Fruit fly (Drosophila melanogaster) whole organism, embryonic: Measurements from ENCODE around the gene ihog.

Source experiments
- Abd-B ChIP-seq: fragments of 200-800 bp; sonication (Bioruptor generic); optimal IDR thresholded peaks from 2 replicates; lab custom pipeline; 2018; ENCODE audit warnings: missing biosample characterization, mild to moderate bottlenecking, missing genetic modification characterization, moderate library complexity
- B-H2 ChIP-seq: fragments of 200-800 bp; sonication (Bioruptor generic); optimal IDR thresholded peaks from 2 replicates; lab custom pipeline; 2018; ENCODE audit warnings: missing biosample characterization, mild to moderate bottlenecking, missing genetic modification characterization
- BEAF-32 ChIP-seq: fragments of 200-800 bp; sonication (Bioruptor generic); optimal IDR thresholded peaks from 3 replicates; lab custom pipeline; 2017; ENCODE audit warnings: missing biosample characterization, missing genetic modification characterization, mild to moderate bottlenecking, moderate library complexity, missing genetic modification reagents
- Blimp-1 ChIP-seq: fragments of 200-800 bp; sonication (Bioruptor generic); optimal IDR thresholded peaks from 3 replicates; lab custom pipeline; 2018; ENCODE audit warnings: missing biosample characterization, missing genetic modification characterization, mild to moderate bottlenecking, moderate library complexity, missing genetic modification reagents
- CG10366 ChIP-seq: fragments of 200-800 bp; sonication (Bioruptor generic); IDR thresholded peaks from 2 replicates; pipeline ENCODE4 v1.3.6; 2022; ENCODE audit warnings: missing biosample characterization, missing genetic modification characterization
- CG1233 ChIP-seq: fragments of 200-800 bp; sonication (Bioruptor generic); optimal IDR thresholded peaks from 4 replicates; lab custom pipeline; 2018; ENCODE audit warnings: missing biosample characterization, mild to moderate bottlenecking, missing genetic modification characterization
- CG12769 ChIP-seq: fragments of 200-800 bp; sonication (Bioruptor generic); optimal IDR thresholded peaks from 2 replicates; lab custom pipeline; 2019; ENCODE audit warnings: missing biosample characterization, mild to moderate bottlenecking, missing genetic modification characterization, moderate library complexity
- CG13624 ChIP-seq: fragments of 200-800 bp; sonication (Bioruptor generic); optimal IDR thresholded peaks from 2 replicates; lab custom pipeline; 2016; ENCODE audit warnings: missing biosample characterization, missing genetic modification characterization
- CG14014 ChIP-seq: fragments of 200-800 bp; sonication (Bioruptor generic); IDR thresholded peaks from 2 replicates; pipeline ENCODE4 v1.3.6; 2022; ENCODE audit warnings: missing biosample characterization, missing genetic modification characterization
- CG15479 ChIP-seq: fragments of 200-800 bp; sonication (Bioruptor generic); optimal IDR thresholded peaks from 3 replicates; lab custom pipeline; 2019; ENCODE audit warnings: missing biosample characterization, mild to moderate bottlenecking, missing genetic modification characterization, moderate library complexity
- CG16863 ChIP-seq: fragments of 200-800 bp; sonication (Bioruptor generic); optimal IDR thresholded peaks from 3 replicates; lab custom pipeline; 2016; ENCODE audit warnings: missing biosample characterization, missing genetic modification characterization
- CG17328 ChIP-seq: fragments of 200-800 bp; sonication (Bioruptor generic); IDR thresholded peaks from 2 replicates; pipeline ENCODE4 v1.3.6; 2022; ENCODE audit warnings: missing biosample characterization, missing genetic modification characterization
- CG2678 ChIP-seq: fragments of 200-800 bp; sonication (Bioruptor generic); optimal IDR thresholded peaks from 3 replicates; lab custom pipeline; 2019; ENCODE audit warnings: missing biosample characterization, mild to moderate bottlenecking, missing genetic modification characterization, moderate library complexity
- CG30020 ChIP-seq: fragments of 200-800 bp; optimal IDR thresholded peaks from 2 replicates; lab custom pipeline; 2019; ENCODE audit warnings: missing biosample characterization, mild to moderate bottlenecking, missing genetic modification characterization, moderate library complexity
- CG3163 ChIP-seq: fragments of 200-800 bp; sonication (Bioruptor generic); optimal IDR thresholded peaks from 3 replicates; lab custom pipeline; 2016; ENCODE audit warnings: missing biosample characterization, missing genetic modification characterization
- CG3995 ChIP-seq: fragments of 200-800 bp; sonication (Bioruptor generic); optimal IDR thresholded peaks from 3 replicates; lab custom pipeline; 2016; ENCODE audit warnings: missing biosample characterization, missing genetic modification characterization
- CG7745 ChIP-seq: fragments of 200-800 bp; sonication (Bioruptor generic); optimal IDR thresholded peaks from 2 replicates; lab custom pipeline; 2018; ENCODE audit warnings: missing biosample characterization, mild to moderate bottlenecking, missing genetic modification characterization, moderate library complexity
- CG8478 ChIP-seq: fragments of >200 bp; optimal IDR thresholded peaks from 2 replicates; lab custom pipeline; 2018
- CG9797 ChIP-seq: fragments of 200-800 bp; sonication (Bioruptor generic); optimal IDR thresholded peaks from 3 replicates; lab custom pipeline; 2018; ENCODE audit warnings: missing biosample characterization, mild to moderate bottlenecking, missing genetic modification characterization
- Dfd ChIP-seq, 2 experiments: fragments of >200 bp; optimal IDR thresholded peaks; 2 replicates each; lab custom pipeline; 2017; ENCODE audit warnings: missing biosample characterization in 2 of 2, missing genetic modification characterization in 2 of 2
- Opbp ChIP-seq: fragments of 200-800 bp; sonication (Bioruptor generic); IDR thresholded peaks from 3 replicates; pipeline ENCODE4 v1.3.6; 2022; ENCODE audit warnings: missing biosample characterization, missing genetic modification characterization; ENCODE audit not compliant: partially characterized antibody
- PHDP ChIP-seq: fragments of 200-800 bp; sonication (Bioruptor generic); optimal IDR thresholded peaks from 3 replicates; lab custom pipeline; 2018; ENCODE audit warnings: missing biosample characterization, mild to moderate bottlenecking, missing genetic modification characterization, moderate library complexity
- Rx ChIP-seq: fragments of 200-800 bp; sonication (Bioruptor generic); IDR thresholded peaks from 2 replicates; pipeline ENCODE4 v1.3.6; 2022; ENCODE audit warnings: missing biosample characterization, missing genetic modification characterization
- Spps ChIP-seq: fragments of 200-800 bp; sonication (Bioruptor generic); optimal IDR thresholded peaks from 2 replicates; lab custom pipeline; 2018; ENCODE audit warnings: missing biosample characterization, mild to moderate bottlenecking, missing genetic modification characterization
- TFAM ChIP-seq: fragments of 200-800 bp; sonication (Bioruptor generic); optimal IDR thresholded peaks from 2 replicates; lab custom pipeline; 2017; ENCODE audit warnings: missing biosample characterization, missing genetic modification characterization, inconsistent platforms
- YL-1 ChIP-seq: fragments of 200-800 bp; sonication (Bioruptor generic); optimal IDR thresholded peaks from 3 replicates; lab custom pipeline; 2017; ENCODE audit warnings: missing biosample characterization, mild to moderate bottlenecking, missing genetic modification characterization
- ac ChIP-seq: fragments of 200-800 bp; sonication (Bioruptor generic); optimal IDR thresholded peaks from 3 replicates; lab custom pipeline; 2017; ENCODE audit warnings: missing biosample characterization, mild to moderate bottlenecking, missing genetic modification characterization
- ase ChIP-seq: fragments of 200-800 bp; sonication (Bioruptor generic); IDR thresholded peaks from 3 replicates; pipeline ENCODE4 v1.3.6; 2022; ENCODE audit warnings: missing biosample characterization, missing genetic modification characterization
- ato ChIP-seq: fragments of 200-800 bp; sonication (Bioruptor generic); IDR thresholded peaks from 2 replicates; pipeline ENCODE4 v1.3.6; 2022; ENCODE audit warnings: missing biosample characterization, missing genetic modification characterization; ENCODE audit not compliant: partially characterized antibody
- bcd ChIP-seq: fragments of 200-800 bp; sonication (Bioruptor generic); optimal IDR thresholded peaks from 2 replicates; lab custom pipeline; 2017; ENCODE audit warnings: missing biosample characterization, mild to moderate bottlenecking, missing genetic modification characterization
- bsh ChIP-seq, 2 experiments: fragments of 200-800 bp; sonication (Bioruptor generic); optimal IDR thresholded peaks; 2 replicates each; lab custom pipeline; 2017 to 2018; ENCODE audit warnings: mild to moderate bottlenecking in 2 of 2, missing biosample characterization in 2 of 2, missing genetic modification characterization in 2 of 2, moderate library complexity in 1 of 2
- cg ChIP-seq: fragments of 200-800 bp; sonication (Bioruptor generic); optimal IDR thresholded peaks from 3 replicates; lab custom pipeline; 2019; ENCODE audit warnings: missing biosample characterization, mild to moderate bottlenecking, missing genetic modification characterization, moderate library complexity
- dysf ChIP-seq: fragments of 200-800 bp; sonication (Bioruptor generic); IDR thresholded peaks from 3 replicates; pipeline ENCODE4 v1.3.6; 2022; ENCODE audit warnings: missing biosample characterization, missing genetic modification characterization
- hb ChIP-seq: fragments of 200-800 bp; sonication (Bioruptor generic); IDR thresholded peaks from 3 replicates; pipeline ENCODE4 v1.3.6; 2022; ENCODE audit warnings: missing biosample characterization, missing genetic modification characterization; ENCODE audit not compliant: partially characterized antibody
- mam ChIP-seq: fragments of 200-800 bp; sonication (Bioruptor generic); optimal IDR thresholded peaks from 3 replicates; lab custom pipeline; 2016; ENCODE audit warnings: missing biosample characterization, missing genetic modification characterization
- nmo ChIP-seq: fragments of 200-800 bp; sonication (Bioruptor generic); optimal IDR thresholded peaks from 2 replicates; lab custom pipeline; 2018; ENCODE audit warnings: missing biosample characterization, mild to moderate bottlenecking, missing genetic modification characterization, moderate library complexity
- pan ChIP-seq, 4 experiments: fragments of >200 bp in 3 of 4; fragments of 200-800 bp in 1 of 4; sonication (Bioruptor generic) in 1 of 4; optimal IDR thresholded peaks in 3 of 4; IDR thresholded peaks in 1 of 4; 2 replicates each; pipeline versions ENCODE4 v1.3.6 to Lab custom; 2017 to 2022; ENCODE audit warnings: missing biosample characterization in 2 of 4, missing genetic modification characterization in 2 of 4, mixed read lengths in 1 of 4
- pros ChIP-seq: fragments of 200-800 bp; sonication (Bioruptor generic); optimal IDR thresholded peaks from 3 replicates; lab custom pipeline; 2019; ENCODE audit warnings: missing biosample characterization, mild to moderate bottlenecking, missing genetic modification characterization, moderate library complexity
- pum ChIP-seq: fragments of 200-800 bp; sonication (Bioruptor generic); optimal IDR thresholded peaks from 2 replicates; lab custom pipeline; 2016; ENCODE audit warnings: missing biosample characterization, missing genetic modification characterization
- pzg ChIP-seq: fragments of 200-800 bp; sonication (Bioruptor generic); optimal IDR thresholded peaks from 3 replicates; lab custom pipeline; 2018; ENCODE audit warnings: missing biosample characterization, mild to moderate bottlenecking, missing genetic modification characterization, moderate library complexity
- sc ChIP-seq, 3 experiments: fragments of >200 bp in 2 of 3; fragments of 200-800 bp in 1 of 3; sonication (Bioruptor generic) in 1 of 3; optimal IDR thresholded peaks; 2 replicates in 2 of 3; 3 replicates in 1 of 3; lab custom pipeline; 2017; ENCODE audit warnings: mild to moderate bottlenecking in 1 of 3, missing biosample characterization in 1 of 3, missing genetic modification characterization in 1 of 3, missing genetic modification reagents in 1 of 3
- sima ChIP-seq: fragments of 200-800 bp; sonication (Bioruptor generic); optimal IDR thresholded peaks from 2 replicates; lab custom pipeline; 2016; ENCODE audit warnings: missing biosample characterization, missing genetic modification characterization
- sqz ChIP-seq: fragments of 200-800 bp; sonication (Bioruptor generic); optimal IDR thresholded peaks from 3 replicates; lab custom pipeline; 2018; ENCODE audit warnings: missing biosample characterization, mild to moderate bottlenecking, missing genetic modification characterization
- trh ChIP-seq: fragments of 200-800 bp; sonication (Bioruptor generic); optimal IDR thresholded peaks from 2 replicates; lab custom pipeline; 2016; ENCODE audit warnings: missing biosample characterization, missing genetic modification characterization
- twi ChIP-seq: fragments of 200-800 bp; optimal IDR thresholded peaks from 2 replicates; lab custom pipeline; 2019; ENCODE audit warnings: missing biosample characterization, mild to moderate bottlenecking, missing genetic modification characterization, moderate library complexity
- usp ChIP-seq: fragments of >200 bp; optimal IDR thresholded peaks from 2 replicates; lab custom pipeline; 2017; ENCODE audit warnings: missing biosample characterization, missing genetic modification characterization
- zf30C ChIP-seq: fragments of 200-800 bp; sonication (Bioruptor generic); optimal IDR thresholded peaks from 3 replicates; lab custom pipeline; 2018; ENCODE audit warnings: missing biosample characterization, mild to moderate bottlenecking, missing genetic modification characterization

ihog gene

DNA sequence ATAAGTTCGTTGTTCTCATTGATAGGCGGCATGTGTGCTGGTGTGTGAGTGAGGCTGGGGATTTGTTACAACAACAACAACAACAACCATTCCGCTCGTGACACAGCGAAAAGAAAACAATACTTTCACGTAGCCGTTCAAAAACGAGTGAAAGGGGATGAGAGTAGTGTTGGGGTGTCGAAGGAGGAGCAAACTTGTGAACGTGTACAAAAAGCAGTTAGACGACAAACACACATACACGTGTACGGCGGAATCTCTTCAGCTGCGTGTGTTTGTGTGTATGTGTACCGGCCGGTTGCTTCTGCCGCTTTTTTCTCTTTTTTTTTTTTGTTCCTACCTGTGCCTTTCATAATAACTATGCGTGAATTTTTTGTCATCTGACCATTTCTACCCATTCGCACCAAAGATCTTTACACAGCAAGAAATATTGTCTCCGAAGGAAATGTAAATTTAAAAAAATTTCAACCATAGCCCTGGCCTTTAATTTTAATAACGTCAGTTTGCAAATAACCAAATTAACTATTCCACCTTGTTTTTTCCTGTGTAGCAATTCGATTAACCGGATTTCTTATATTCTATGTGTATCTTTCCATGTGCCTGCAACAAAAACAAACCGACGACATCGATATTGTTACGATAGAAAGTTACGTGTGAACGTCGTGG, 26.4 kb downstream of the ihog start (continued):
- peak; percentile 90 for TF ChIP-seq cg (GFP tag; lab: Kevin White, UChicago)
- TF ChIP-seq CG17328 (GFP tag; lab: Robert Waterston, UW), result peak; percentile 89
- no peak for TF ChIP-seq pzg (GFP tag; lab: Kevin White, UChicago)
- TF ChIP-seq CG9797 (GFP tag; lab: Kevin White, UChicago), result no peak
- TF ChIP-seq usp (GFP tag; lab: Kevin White, UChicago), result no peak
- TF ChIP-seq CG8478 (lab: Kevin White, UChicago), result no peak
- peak; percentile 46 for TF ChIP-seq CG16863 (GFP tag; lab: Kevin White, UChicago)
- no peak for TF ChIP-seq CG3995
- no peak for TF ChIP-seq Blimp-1 (GFP tag; lab: Kevin White, UChicago)
- TF ChIP-seq sqz, result peak; percentile 81
- peak; percentile 65 to 85 for TF ChIP-seq bsh (GFP tag; optimal IDR thresholded peaks at IDR 0.05; lab: Kevin White, UChicago)
- TF ChIP-seq B-H2, result no peak
- no peak for TF ChIP-seq sima (GFP tag; lab: Kevin White, UChicago)
- TF ChIP-seq BEAF-32 (GFP tag; lab: Kevin White, UChicago), result no peak
- TF ChIP-seq Dfd (GFP tag; optimal IDR thresholded peaks at IDR 0.05; lab: Kevin White, UChicago), result no peak
- TF ChIP-seq YL-1 (GFP tag; lab: Kevin White, UChicago), result no peak
- TF ChIP-seq ato (GFP tag; lab: Robert Waterston, UW), result no peak
- no peak for TF ChIP-seq CG2678 (tag; lab: Kevin White, UChicago)
- peak; percentile 84; the same call in 1 of the 2 replicates for TF ChIP-seq CG14014
- peak; percentile 60 for TF ChIP-seq PHDP
- no peak; the same call in none of the 3 replicates for TF ChIP-seq ase (GFP tag; lab: Robert Waterston, UW)
- TF ChIP-seq CG30020 (tag; lab: Kevin White, UChicago), result no peak
- TF ChIP-seq pum (GFP tag; lab: Kevin White, UChicago), result peak; percentile 57
- TF ChIP-seq dysf, result no peak; the same call in 2 of the 3 replicates
- no peak for TF ChIP-seq CG7745 (tag; lab: Kevin White, UChicago)
- no peak for TF ChIP-seq sc (optimal IDR thresholded peaks at IDR 0.05; lab: Kevin White, UChicago)
- peak; percentile 50 for TF ChIP-seq sc (GFP tag; optimal IDR thresholded peaks at IDR 0.05; lab: Kevin White, UChicago)
- TF ChIP-seq pan (optimal IDR thresholded peaks at IDR 0.05; lab: Kevin White, UChicago), result no peak
- TF ChIP-seq pan (GFP tag; optimal IDR thresholded peaks at IDR 0.05 in 1 of 2, IDR thresholded peaks at IDR 0.05 in 1 of 2), result no peak
- TF ChIP-seq trh, result peak; percentile 27
- peak; percentile 89 for TF ChIP-seq zf30C (GFP tag; lab: Kevin White, UChicago)
- TF ChIP-seq Abd-B (GFP tag; lab: Kevin White, UChicago), result no peak
- peak; percentile 51 for TF ChIP-seq CG1233 (GFP tag; lab: Kevin White, UChicago)
- peak; percentile 62 for TF ChIP-seq nmo (GFP tag; lab: Kevin White, UChicago)
- TF ChIP-seq pros (GFP tag; lab: Kevin White, UChicago), result no peak
- TF ChIP-seq CG12769 (tag; lab: Kevin White, UChicago), result peak; percentile 61
- TF ChIP-seq bcd (GFP tag; lab: Kevin White, UChicago), result no peak
- TF ChIP-seq CG15479 (GFP tag; lab: Kevin White, UChicago), result no peak
- TF ChIP-seq Rx (GFP tag; lab: Robert Waterston, UW), result no peak; the same call in 1 of the 2 replicates
- no peak for TF ChIP-seq ac (GFP tag; lab: Kevin White, UChicago)
- peak; percentile 76 for TF ChIP-seq mam
- peak; percentile 45 for TF ChIP-seq Spps (tag; lab: Kevin White, UChicago)
- no peak for TF ChIP-seq hb (GFP tag; lab: Robert Waterston, UW)
- peak; percentile 80; the same call in 1 of the 2 replicates for TF ChIP-seq CG10366 (GFP tag; lab: Robert Waterston, UW)
- no peak for TF ChIP-seq TFAM (GFP tag; lab: Kevin White, UChicago)
- TF ChIP-seq Opbp (GFP tag; lab: Robert Waterston, UW), result no peak
- peak; percentile 53 for TF ChIP-seq CG3163
- peak; percentile 62 for TF ChIP-seq CG13624 (GFP tag; lab: Kevin White, UChicago)
- TF ChIP-seq twi (tag; lab: Kevin White, UChicago), result no peak
